Fruit fly (Drosophila melanogaster) whole organism, embryonic: ENCODE results near the gene Dhc93AB.

ENCODE experiments used
- Awh ChIP-seq: fragments of 200-800 bp; sonication (Bioruptor generic); IDR thresholded peaks from 2 replicates; pipeline ENCODE4, ENCODE4 v1.3.6; 2022; ENCODE audit warnings: missing biosample characterization, missing genetic modification characterization
- BtbVII ChIP-seq: fragments of 200-800 bp; sonication (Bioruptor generic); optimal IDR thresholded peaks from 3 replicates; lab custom pipeline; 2017; ENCODE audit warnings: missing biosample characterization, mild to moderate bottlenecking, missing genetic modification characterization
- CG10267 ChIP-seq: fragments of 200-800 bp; sonication (Bioruptor generic); optimal IDR thresholded peaks from 2 replicates; lab custom pipeline; 2018; ENCODE audit warnings: missing biosample characterization, mild to moderate bottlenecking, missing genetic modification characterization, moderate library complexity
- CG11456 ChIP-seq: fragments of 200-800 bp; sonication (Bioruptor generic); IDR thresholded peaks from 3 replicates; pipeline ENCODE4 v1.3.6; 2022; ENCODE audit warnings: missing biosample characterization, missing genetic modification characterization
- CG1233 ChIP-seq: fragments of 200-800 bp; sonication (Bioruptor generic); optimal IDR thresholded peaks from 4 replicates; lab custom pipeline; 2018; ENCODE audit warnings: missing biosample characterization, mild to moderate bottlenecking, missing genetic modification characterization
- CG1647 ChIP-seq: fragments of 200-800 bp; sonication (Bioruptor generic); optimal IDR thresholded peaks from 3 replicates; lab custom pipeline; 2016; ENCODE audit warnings: missing biosample characterization, missing genetic modification characterization
- CG17359 ChIP-seq: fragments of 200-800 bp; sonication (Bioruptor generic); optimal IDR thresholded peaks from 3 replicates; lab custom pipeline; 2018; ENCODE audit warnings: missing biosample characterization, mild to moderate bottlenecking, missing genetic modification characterization, moderate library complexity
- CG18764 ChIP-seq: fragments of 200-800 bp; sonication (Bioruptor generic); optimal IDR thresholded peaks from 3 replicates; lab custom pipeline; 2016; ENCODE audit warnings: missing biosample characterization, missing genetic modification characterization
- CG2116 ChIP-seq: fragments of 200-800 bp; sonication (Bioruptor generic); optimal IDR thresholded peaks from 3 replicates; lab custom pipeline; 2018; ENCODE audit warnings: missing biosample characterization, mild to moderate bottlenecking, missing genetic modification characterization
- CG2678 ChIP-seq: fragments of 200-800 bp; sonication (Bioruptor generic); optimal IDR thresholded peaks from 3 replicates; lab custom pipeline; 2019; ENCODE audit warnings: missing biosample characterization, mild to moderate bottlenecking, missing genetic modification characterization, moderate library complexity
- CG30020 ChIP-seq: fragments of 200-800 bp; optimal IDR thresholded peaks from 2 replicates; lab custom pipeline; 2019; ENCODE audit warnings: missing biosample characterization, mild to moderate bottlenecking, missing genetic modification characterization, moderate library complexity
- CG33213 ChIP-seq: fragments of 200-800 bp; sonication (Bioruptor generic); optimal IDR thresholded peaks from 3 replicates; lab custom pipeline; 2016; ENCODE audit warnings: missing biosample characterization, missing genetic modification characterization
- CG6272 ChIP-seq: fragments of 200-800 bp; sonication (Bioruptor generic); IDR thresholded peaks from 2 replicates; pipeline ENCODE4 v1.3.6; 2022; ENCODE audit warnings: missing biosample characterization, missing genetic modification characterization
- CG7963 ChIP-seq: fragments of 200-800 bp; sonication (Bioruptor generic); IDR thresholded peaks from 3 replicates; pipeline ENCODE4 v1.3.6; 2022; ENCODE audit warnings: missing biosample characterization, missing genetic modification characterization; ENCODE audit not compliant: partially characterized antibody
- CG8478 ChIP-seq: fragments of >200 bp; optimal IDR thresholded peaks from 2 replicates; lab custom pipeline; 2018
- CG8924 ChIP-seq: fragments of 200-800 bp; optimal IDR thresholded peaks from 3 replicates; lab custom pipeline; 2019; ENCODE audit warnings: missing biosample characterization, mild to moderate bottlenecking, missing genetic modification characterization, moderate library complexity
- CHES-1-like ChIP-seq: fragments of 200-800 bp; sonication (Bioruptor generic); optimal IDR thresholded peaks from 2 replicates; lab custom pipeline; 2016; ENCODE audit warnings: missing biosample characterization, missing genetic modification characterization
- Dbx ChIP-seq: fragments of 200-800 bp; sonication (Bioruptor generic); IDR thresholded peaks from 3 replicates; pipeline ENCODE4 v1.3.6; 2022; ENCODE audit warnings: missing biosample characterization, missing genetic modification characterization
- Deaf1 ChIP-seq: fragments of 200-800 bp; optimal IDR thresholded peaks from 3 replicates; lab custom pipeline; 2019; ENCODE audit warnings: missing biosample characterization, mild to moderate bottlenecking, missing genetic modification characterization, moderate library complexity
- Dek ChIP-seq: fragments of 200-800 bp; sonication (Bioruptor generic); optimal IDR thresholded peaks from 3 replicates; lab custom pipeline; 2019; ENCODE audit warnings: missing biosample characterization, mild to moderate bottlenecking, missing genetic modification characterization, moderate library complexity
- Dfd ChIP-seq, 2 experiments: fragments of >200 bp; optimal IDR thresholded peaks; 2 replicates each; lab custom pipeline; 2017; ENCODE audit warnings: missing biosample characterization in 2 of 2, missing genetic modification characterization in 2 of 2
- Dll ChIP-seq: fragments of 200-800 bp; sonication (Bioruptor generic); IDR thresholded peaks from 4 replicates; pipeline ENCODE4 v1.3.6; 2022; ENCODE audit warnings: missing biosample characterization, missing genetic modification characterization; ENCODE audit not compliant: partially characterized antibody
- E2f2 ChIP-seq: fragments of 200-800 bp; sonication (Bioruptor generic); IDR thresholded peaks from 2 replicates; pipeline ENCODE4 v1.3.6; 2022; ENCODE audit warnings: missing biosample characterization, missing genetic modification characterization
- Elba2 ChIP-seq: fragments of 200-800 bp; sonication (Bioruptor generic); optimal IDR thresholded peaks from 3 replicates; lab custom pipeline; 2016; ENCODE audit warnings: missing biosample characterization, missing genetic modification characterization
- HmgD ChIP-seq: fragments of 200-800 bp; sonication (Bioruptor generic); optimal IDR thresholded peaks from 3 replicates; lab custom pipeline; 2016; ENCODE audit warnings: missing biosample characterization, missing genetic modification characterization
- Hsf ChIP-seq: fragments of 200-800 bp; sonication (Bioruptor generic); optimal IDR thresholded peaks from 3 replicates; lab custom pipeline; 2016; ENCODE audit warnings: missing biosample characterization, missing genetic modification characterization
- Kr ChIP-seq: fragments of 200-800 bp; sonication (Bioruptor generic); optimal IDR thresholded peaks from 2 replicates; lab custom pipeline; 2017; ENCODE audit warnings: missing biosample characterization, mild to moderate bottlenecking, missing genetic modification characterization
- Oaz ChIP-seq: fragments of 200-800 bp; sonication (Bioruptor generic); IDR thresholded peaks from 2 replicates; pipeline ENCODE4 v1.3.6; 2022; ENCODE audit warnings: missing biosample characterization, missing genetic modification characterization
- Six4 ChIP-seq: fragments of 200-800 bp; sonication (Bioruptor generic); optimal IDR thresholded peaks from 2 replicates; lab custom pipeline; 2016; ENCODE audit warnings: missing biosample characterization, missing genetic modification characterization
- Stat92E ChIP-seq, 3 experiments: fragments of >200 bp in 2 of 3; fragments of 200-800 bp in 1 of 3; sonication (Bioruptor generic) in 1 of 3; optimal IDR thresholded peaks; 2 replicates each; lab custom pipeline; 2017 to 2019; ENCODE audit warnings: missing biosample characterization in 3 of 3, missing genetic modification characterization in 3 of 3, mild to moderate bottlenecking in 1 of 3, moderate library complexity in 1 of 3
- Tbp ChIP-seq: fragments of >200 bp; optimal IDR thresholded peaks from 2 replicates; lab custom pipeline; 2018; ENCODE audit warnings: missing biosample characterization, missing genetic modification characterization
- Xrp1 ChIP-seq: fragments of 200-800 bp; sonication (Bioruptor generic); IDR thresholded peaks from 2 replicates; pipeline ENCODE4 v1.3.6; 2022; ENCODE audit warnings: missing biosample characterization, missing genetic modification characterization
- bcd ChIP-seq: fragments of 200-800 bp; sonication (Bioruptor generic); optimal IDR thresholded peaks from 2 replicates; lab custom pipeline; 2017; ENCODE audit warnings: missing biosample characterization, mild to moderate bottlenecking, missing genetic modification characterization
- bowl ChIP-seq: fragments of 200-800 bp; sonication (Bioruptor generic); IDR thresholded peaks from 2 replicates; pipeline ENCODE4 v1.3.6; 2022; ENCODE audit warnings: missing biosample characterization, missing genetic modification characterization
- chm ChIP-seq: fragments of 200-800 bp; sonication (Bioruptor generic); IDR thresholded peaks from 2 replicates; pipeline ENCODE4 v1.3.6; 2022; ENCODE audit warnings: missing biosample characterization, missing genetic modification characterization
- fd96Cb ChIP-seq: fragments of 200-800 bp; sonication (Bioruptor generic); optimal IDR thresholded peaks from 2 replicates; lab custom pipeline; 2018; ENCODE audit warnings: missing biosample characterization, mild to moderate bottlenecking, missing genetic modification characterization, moderate library complexity
- grn ChIP-seq: fragments of 200-800 bp; sonication (Bioruptor generic); optimal IDR thresholded peaks from 3 replicates; lab custom pipeline; 2017; ENCODE audit warnings: missing biosample characterization, missing genetic modification characterization
- her ChIP-seq: fragments of 200-800 bp; sonication (Bioruptor generic); optimal IDR thresholded peaks from 2 replicates; lab custom pipeline; 2016; ENCODE audit warnings: missing biosample characterization, missing genetic modification characterization
- jigr1 ChIP-seq: fragments of 200-800 bp; sonication (Bioruptor generic); IDR thresholded peaks from 3 replicates; pipeline ENCODE4 v1.3.6; 2022; ENCODE audit warnings: missing biosample characterization, missing genetic modification characterization
- onecut ChIP-seq: fragments of 200-800 bp; sonication (Bioruptor generic); IDR thresholded peaks from 2 replicates; pipeline ENCODE4 v1.3.6; 2022; ENCODE audit warnings: missing biosample characterization, missing genetic modification characterization
- pb ChIP-seq: fragments of 200-800 bp; sonication (Bioruptor generic); optimal IDR thresholded peaks from 3 replicates; lab custom pipeline; 2016; ENCODE audit warnings: missing biosample characterization, missing genetic modification characterization
- pnt ChIP-seq: fragments of 200-800 bp; sonication (Bioruptor generic); optimal IDR thresholded peaks from 3 replicates; lab custom pipeline; 2016; ENCODE audit warnings: missing biosample characterization, missing genetic modification characterization
- sim ChIP-seq: fragments of 200-800 bp; sonication (Bioruptor generic); IDR thresholded peaks from 2 replicates; pipeline ENCODE4 v1.3.6; 2022; ENCODE audit warnings: missing biosample characterization, missing genetic modification characterization
- slbo ChIP-seq: fragments of 200-800 bp; sonication (Bioruptor generic); IDR thresholded peaks from 2 replicates; pipeline ENCODE4 v1.3.6; 2022; ENCODE audit warnings: missing biosample characterization, missing genetic modification characterization
- sna ChIP-seq: fragments of 200-800 bp; sonication (Bioruptor generic); IDR thresholded peaks from 2 replicates; pipeline ENCODE4 v1.3.6; 2022; ENCODE audit warnings: missing biosample characterization, missing genetic modification characterization; ENCODE audit not compliant: partially characterized antibody
- sqz ChIP-seq: fragments of 200-800 bp; sonication (Bioruptor generic); optimal IDR thresholded peaks from 3 replicates; lab custom pipeline; 2018; ENCODE audit warnings: missing biosample characterization, mild to moderate bottlenecking, missing genetic modification characterization
- ssp ChIP-seq: fragments of 200-800 bp; sonication (Bioruptor generic); IDR thresholded peaks from 2 replicates; pipeline ENCODE4 v1.3.6; 2022; ENCODE audit warnings: missing biosample characterization, missing genetic modification characterization
- ttk ChIP-seq: fragments of 200-800 bp; sonication (Bioruptor generic); IDR thresholded peaks from 2 replicates; pipeline ENCODE4 v2.1.2; 2022; ENCODE audit warnings: missing biosample characterization, missing genetic modification characterization
- unc-4 ChIP-seq: fragments of 200-800 bp; sonication (Bioruptor generic); IDR thresholded peaks from 2 replicates; pipeline ENCODE4 v1.3.6; 2022; ENCODE audit warnings: missing biosample characterization, missing genetic modification characterization; ENCODE audit not compliant: partially characterized antibody
- usp ChIP-seq: fragments of >200 bp; optimal IDR thresholded peaks from 2 replicates; lab custom pipeline; 2017; ENCODE audit warnings: missing biosample characterization, missing genetic modification characterization

Dhc93AB gene

DNA sequence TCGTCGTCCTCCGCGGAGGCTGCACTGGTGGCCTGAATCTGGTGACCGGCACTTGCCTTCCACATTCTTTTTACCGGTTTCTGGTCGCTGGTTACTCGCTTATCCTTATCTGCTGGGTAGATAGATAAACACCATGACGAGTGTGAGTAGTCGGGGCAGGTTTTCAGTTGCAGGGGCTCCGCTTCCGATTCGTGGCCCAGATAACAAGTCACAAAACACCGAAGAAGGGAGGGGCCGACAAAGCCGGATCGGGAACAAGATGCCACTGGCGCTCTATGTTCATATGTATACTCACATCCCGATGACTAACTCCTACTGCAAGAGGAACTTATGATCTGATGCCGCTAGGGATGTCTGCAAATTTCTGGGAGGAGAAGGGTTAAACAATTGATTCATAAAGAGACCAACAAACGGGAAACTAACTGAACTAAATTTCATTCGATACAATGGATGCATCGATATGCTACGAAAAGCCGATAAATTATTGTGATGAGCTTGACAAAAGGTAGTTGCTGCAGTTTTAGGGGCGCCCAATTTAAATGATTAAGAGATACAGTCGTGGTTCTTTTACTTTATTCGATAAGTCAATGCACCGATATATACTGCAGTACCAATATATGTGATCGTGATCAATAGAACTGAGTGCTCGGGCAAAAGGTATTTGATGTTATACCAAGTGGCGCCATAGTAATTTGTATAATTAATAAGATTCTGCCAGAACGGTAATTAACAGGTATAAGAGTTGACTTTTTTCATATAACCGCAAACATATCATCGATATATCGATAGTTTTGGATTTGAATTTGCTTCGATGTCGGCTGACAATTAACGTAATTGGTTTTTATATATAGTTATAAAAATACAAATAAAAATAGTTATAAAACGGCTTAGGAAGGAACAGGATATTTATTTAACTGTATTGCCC lies 22.0 kb upstream of the Dhc93AB start, which contains the start of gene Cortactin (continued):
- peak; percentile 99 for TF ChIP-seq E2f2 (GFP tag; lab: Robert Waterston, UW)
- no peak for TF ChIP-seq usp (GFP tag; lab: Kevin White, UChicago)
- TF ChIP-seq CG30020 (tag; lab: Kevin White, UChicago), result peak; percentile 13
- TF ChIP-seq BtbVII (GFP tag; lab: Kevin White, UChicago), result no peak
- peak; percentile 75 for TF ChIP-seq Deaf1 (tag; lab: Kevin White, UChicago)
- peak; percentile 34; the same call in 1 of the 2 replicates for TF ChIP-seq chm (GFP tag; lab: Robert Waterston, UW)
- TF ChIP-seq sqz, result no peak
- TF ChIP-seq bowl, result no peak
- TF ChIP-seq slbo (GFP tag; lab: Robert Waterston, UW), result 0 out of 2 replicates have a peak, but pooled peaks have one; percentile 4
- peak; percentile 95 for TF ChIP-seq grn
- 0 out of 2 replicates have a peak, but pooled peaks have one; percentile 14 for TF ChIP-seq CG6272 (GFP tag; lab: Robert Waterston, UW)
- peak; percentile 32 for TF ChIP-seq CG33213 (GFP tag; lab: Kevin White, UChicago)
- TF ChIP-seq CG1233 (GFP tag; lab: Kevin White, UChicago), result no peak
- no peak for TF ChIP-seq jigr1 (GFP tag; lab: Robert Waterston, UW)
- TF ChIP-seq CHES-1-like, result no peak
- peak; percentile 69 for TF ChIP-seq CG2116 (GFP tag; lab: Kevin White, UChicago)
- no peak for TF ChIP-seq CG1647 (GFP tag; lab: Kevin White, UChicago)
- peak; percentile 52 for TF ChIP-seq HmgD (GFP tag; lab: Kevin White, UChicago)
- TF ChIP-seq Stat92E (GFP tag; optimal IDR thresholded peaks at IDR 0.05; lab: Kevin White, UChicago), result no peak
- TF ChIP-seq Oaz (GFP tag; lab: Robert Waterston, UW), result no peak
- peak; percentile 87 for TF ChIP-seq Kr
- no peak for TF ChIP-seq her
- no peak for TF ChIP-seq Six4
- 0 out of 3 replicates have a peak, but pooled peaks have one; percentile 48 for TF ChIP-seq Dbx (GFP tag; lab: Robert Waterston, UW)
- TF ChIP-seq Elba2 (GFP tag; lab: Kevin White, UChicago), result no peak
- TF ChIP-seq CG7963 (GFP tag; lab: Robert Waterston, UW), result peak; percentile 86
- no peak for TF ChIP-seq ttk (GFP tag; lab: Robert Waterston, UW)
- TF ChIP-seq CG2678 (tag; lab: Kevin White, UChicago), result no peak
- peak; percentile 89 for TF ChIP-seq sna (GFP tag; lab: Robert Waterston, UW)
- TF ChIP-seq onecut (GFP tag; lab: Robert Waterston, UW), result peak; percentile 27; the same call in 1 of the 2 replicates
- peak; percentile 1 for TF ChIP-seq Dek (tag; lab: Kevin White, UChicago)
- TF ChIP-seq ssp (GFP tag; lab: Robert Waterston, UW), result no peak
- no peak for TF ChIP-seq Xrp1 (GFP tag; lab: Robert Waterston, UW)
- TF ChIP-seq CG18764 (GFP tag; lab: Kevin White, UChicago), result no peak
- TF ChIP-seq CG8478 (lab: Kevin White, UChicago), result no peak
- peak; percentile 87 for TF ChIP-seq unc-4 (GFP tag; lab: Robert Waterston, UW)
- no peak for TF ChIP-seq pb
- no peak for TF ChIP-seq Tbp (GFP tag; lab: Kevin White, UChicago)
- no peak for TF ChIP-seq CG8924 (tag; lab: Kevin White, UChicago)
- no peak for TF ChIP-seq Dfd (GFP tag; optimal IDR thresholded peaks at IDR 0.05; lab: Kevin White, UChicago)
- no peak for TF ChIP-seq CG11456 (GFP tag; lab: Robert Waterston, UW)
- no peak for TF ChIP-seq sim
- TF ChIP-seq bcd (GFP tag; lab: Kevin White, UChicago), result no peak
- TF ChIP-seq pnt (GFP tag; lab: Kevin White, UChicago), result no peak
- peak; percentile 96 for TF ChIP-seq Dll (GFP tag; lab: Robert Waterston, UW)
- no peak for TF ChIP-seq Hsf
- TF ChIP-seq CG10267 (tag; lab: Kevin White, UChicago), result peak; percentile 33
- no peak for TF ChIP-seq fd96Cb (tag; lab: Kevin White, UChicago)
- no peak for TF ChIP-seq CG17359 (tag; lab: Kevin White, UChicago)
- TF ChIP-seq Awh, result no peak
